Fruit fly (Drosophila melanogaster) S2 (cell line): Measurements from ENCODE around the gene tow.

Experiments used
- CG8478 ChIP-seq: fragments of >200 bp; optimal IDR thresholded peaks from 2 replicates; lab custom pipeline; 2018
- CTCF ChIP-seq, 2 experiments: fragments of >200 bp; optimal IDR thresholded peaks; 2 replicates each; lab custom pipeline; 2018

DNA sequence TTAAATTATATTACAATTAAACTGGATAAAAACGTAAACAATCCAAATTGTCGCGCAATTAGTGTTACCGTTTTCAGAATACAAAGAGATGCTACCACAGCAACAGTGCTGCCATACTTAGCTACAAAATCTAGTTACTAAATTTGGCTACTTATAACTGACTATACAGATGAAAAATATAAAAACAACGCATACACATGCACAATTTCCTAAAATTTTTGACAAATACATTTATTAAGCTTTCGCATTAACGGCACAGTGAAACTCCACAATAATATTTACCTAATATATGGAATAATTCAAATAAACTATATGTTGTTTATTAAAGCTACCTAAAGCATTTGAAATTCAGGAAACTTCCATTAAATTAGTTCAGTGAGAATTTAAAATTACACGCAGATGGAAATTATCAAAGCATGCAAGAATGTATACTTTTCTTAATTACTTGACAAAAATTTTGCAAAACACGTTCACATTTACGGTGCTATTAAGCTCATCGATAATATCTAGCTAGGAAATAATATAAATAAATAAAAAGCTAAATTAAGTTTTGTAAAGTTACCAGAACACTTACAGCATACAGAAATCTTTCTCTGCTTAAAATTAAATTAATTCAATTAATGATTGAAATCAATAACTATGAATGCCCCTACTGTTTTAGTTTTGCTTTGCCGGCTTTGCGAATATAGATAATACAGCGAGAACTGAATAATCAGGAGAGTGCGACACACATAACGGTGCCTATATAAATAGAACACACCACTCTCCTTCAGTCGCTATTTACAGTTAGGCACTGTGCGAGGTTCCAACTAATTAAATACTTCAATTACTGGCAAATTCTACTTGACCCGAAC is 26.5 kb downstream of the tow start, which contains the start of the genes Mis12 and CG9953:
- no peak for TF ChIP-seq CTCF (optimal IDR thresholded peaks at IDR 0.05; lab: Kevin White, UChicago)
- TF ChIP-seq CG8478 (lab: Kevin White, UChicago), result no peak
